Worm (Caenorhabditis elegans): Measurements from ENCODE around the gene algn-11.

DNA sequence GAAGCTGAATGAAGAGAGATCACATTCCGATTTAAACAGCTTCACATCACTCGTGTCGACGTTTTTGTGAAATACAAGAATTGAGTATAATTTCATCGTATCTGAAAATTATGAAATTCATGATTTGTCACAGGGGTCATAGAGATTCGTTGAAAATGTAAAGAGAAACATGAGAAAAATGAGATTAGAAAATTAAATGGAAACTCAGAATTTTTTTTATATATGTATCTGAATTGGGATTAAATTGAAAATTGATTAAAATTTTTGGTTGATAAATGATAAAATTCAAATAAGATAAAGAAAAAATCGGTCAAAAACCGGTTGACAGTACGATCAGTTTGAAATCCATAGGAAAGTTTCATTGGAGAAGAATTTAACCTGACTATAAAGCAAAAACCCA lies 2.9 kb downstream of the algn-11 start, which contains the start of gene ykt-6:
- TF ChIP-seq ceh-32 (tag; optimal IDR thresholded peaks at IDR 0.05; ENCODE audit: poor library complexity) (no peak), R02D3.7 (tag; optimal IDR thresholded peaks at IDR 0.05) (no peak), ces-1 (GFP tag; optimal IDR thresholded peaks at IDR 0.05) (no peak), pqm-1 (tag; optimal IDR thresholded peaks at IDR 0.05) (no peak), cey-2 (tag; optimal IDR thresholded peaks at IDR 0.05; ENCODE audit: borderline replicate concordance, insufficient read depth) (no peak), ama-1 (optimal IDR thresholded peaks at IDR 0.05) (no peak), nhr-10 (tag; optimal IDR thresholded peaks at IDR 0.05) (no peak), egl-27 (tag; optimal IDR thresholded peaks at IDR 0.05) (no peak), nhr-76 (tag; optimal IDR thresholded peaks at IDR 0.05) (no peak)

Data from whole organism, L4 larva.